Fruit fly (Drosophila melanogaster) whole organism, adult: Measurements from ENCODE around the gene CG17544.

Source experiments
- CG11617 ChIP-seq: fragments of 200-800 bp; sonication (Bioruptor generic); optimal IDR thresholded peaks from 2 replicates; lab custom pipeline; 2017; ENCODE audit warnings: mild to moderate bottlenecking, missing biosample characterization, missing genetic modification reagents, missing genetic modification characterization
- CG12768 ChIP-seq: fragments of 200-800 bp; sonication (Bioruptor generic); optimal IDR thresholded peaks from 2 replicates; lab custom pipeline; 2017; ENCODE audit warnings: missing biosample characterization, missing genetic modification characterization, mild to moderate bottlenecking, moderate library complexity, missing genetic modification reagents
- CG14711 ChIP-seq: fragments of 200-800 bp; sonication (Bioruptor generic); optimal IDR thresholded peaks from 2 replicates; lab custom pipeline; 2018; ENCODE audit warnings: missing biosample characterization, mild to moderate bottlenecking, missing genetic modification characterization, moderate library complexity
- CG1620 ChIP-seq: fragments of 200-800 bp; sonication (Bioruptor generic); optimal IDR thresholded peaks from 2 replicates; lab custom pipeline; 2016; ENCODE audit warnings: missing biosample characterization, missing genetic modification characterization
- CG33017 ChIP-seq: fragments of 200-800 bp; sonication (Bioruptor generic); optimal IDR thresholded peaks from 2 replicates; lab custom pipeline; 2018; ENCODE audit warnings: missing biosample characterization, mild to moderate bottlenecking, missing genetic modification characterization, moderate library complexity
- CG5204 ChIP-seq: fragments of 200-800 bp; sonication (Bioruptor generic); optimal IDR thresholded peaks from 2 replicates; lab custom pipeline; 2016; ENCODE audit warnings: missing biosample characterization, missing genetic modification characterization
- CG7045 ChIP-seq: fragments of 200-800 bp; sonication (Bioruptor generic); optimal IDR thresholded peaks from 2 replicates; lab custom pipeline; 2017; ENCODE audit warnings: missing biosample characterization, mild to moderate bottlenecking, missing genetic modification characterization
- CG7101 ChIP-seq: fragments of 200-800 bp; sonication (Bioruptor generic); optimal IDR thresholded peaks from 2 replicates; lab custom pipeline; 2018; ENCODE audit warnings: missing biosample characterization, mild to moderate bottlenecking, missing genetic modification characterization, moderate library complexity
- Clk ChIP-seq: fragments of 200-800 bp; sonication (Bioruptor generic); optimal IDR thresholded peaks from 2 replicates; lab custom pipeline; 2017; ENCODE audit warnings: missing biosample characterization, missing genetic modification characterization
- Crg-1 ChIP-seq: fragments of 200-800 bp; sonication (Bioruptor generic); optimal IDR thresholded peaks from 2 replicates; lab custom pipeline; 2016; ENCODE audit warnings: missing biosample characterization, missing genetic modification characterization
- Hr96 ChIP-seq: fragments of 200-800 bp; sonication (Bioruptor generic); optimal IDR thresholded peaks from 2 replicates; lab custom pipeline; 2016; ENCODE audit warnings: missing biosample characterization, missing genetic modification characterization
- Mnt ChIP-seq: fragments of 200-800 bp; sonication (Bioruptor generic); optimal IDR thresholded peaks from 2 replicates; lab custom pipeline; 2016; ENCODE audit warnings: missing biosample characterization, mild to moderate bottlenecking, missing genetic modification characterization
- bab1 ChIP-seq: fragments of 200-800 bp; sonication (Bioruptor generic); optimal IDR thresholded peaks from 3 replicates; lab custom pipeline; 2019; ENCODE audit warnings: missing biosample characterization, mild to moderate bottlenecking, missing genetic modification characterization, moderate library complexity
- cic ChIP-seq: fragments of 200-800 bp; sonication (Bioruptor generic); optimal IDR thresholded peaks from 2 replicates; lab custom pipeline; 2017; ENCODE audit warnings: missing biosample characterization, mild to moderate bottlenecking, missing genetic modification characterization, moderate library complexity
- cnc ChIP-seq, 2 experiments: fragments of >200 bp; optimal IDR thresholded peaks; 2 replicates each; lab custom pipeline; 2017
- kay ChIP-seq: fragments of 200-800 bp; sonication (Bioruptor generic); peaks from one replicate; lab custom pipeline; 2016; ENCODE audit warnings: missing biosample characterization, missing genetic modification characterization, borderline replicate concordance
- ovo ChIP-seq: fragments of 200-800 bp; sonication (Bioruptor generic); optimal IDR thresholded peaks from 2 replicates; lab custom pipeline; 2016; ENCODE audit warnings: missing biosample characterization, missing genetic modification characterization
- pad ChIP-seq: fragments of 200-800 bp; sonication (Bioruptor generic); optimal IDR thresholded peaks from 3 replicates; lab custom pipeline; 2017; ENCODE audit warnings: missing biosample characterization, missing genetic modification characterization, mild to moderate bottlenecking, moderate library complexity, missing genetic modification reagents
- tj ChIP-seq: fragments of 200-800 bp; sonication (Bioruptor generic); optimal IDR thresholded peaks from 3 replicates; lab custom pipeline; 2017; ENCODE audit warnings: missing biosample characterization, mild to moderate bottlenecking, missing genetic modification characterization, moderate library complexity
- toe ChIP-seq: fragments of 200-800 bp; sonication (Bioruptor generic); optimal IDR thresholded peaks from 2 replicates; lab custom pipeline; 2016; ENCODE audit warnings: missing biosample characterization, missing genetic modification characterization

CG17544 gene

DNA sequence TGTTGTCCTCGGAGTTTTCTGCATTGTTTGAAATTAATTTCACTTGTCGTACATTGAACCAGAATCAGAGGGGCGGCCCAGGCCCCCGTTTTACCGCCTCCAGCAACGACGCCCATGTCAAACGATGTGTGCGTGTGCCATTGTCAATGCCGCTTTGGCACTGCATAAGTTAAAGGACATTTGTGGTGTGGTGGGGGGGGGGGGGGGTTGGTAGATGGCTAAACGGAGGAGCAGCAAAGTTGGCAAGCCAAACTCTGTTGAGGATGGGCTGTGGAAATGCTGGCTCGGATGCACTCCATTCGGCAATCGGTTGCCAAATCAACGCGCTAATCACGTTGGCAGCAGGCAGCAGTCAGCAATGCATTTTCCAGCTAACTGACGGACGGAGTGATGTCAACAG is 31.6 kb downstream of the CG17544 start:
- TF ChIP-seq Clk (no peak), CG14711 (tag; lab: Kevin White, UChicago) (no peak), CG33017 (no peak), CG7101 (no peak), Hr96 (GFP tag; lab: Kevin White, UChicago) (no peak), pad (GFP tag; lab: Kevin White, UChicago) (no peak), CG11617 (no peak), cnc (optimal IDR thresholded peaks at IDR 0.05; lab: Kevin White, UChicago) (no peak), bab1 (no peak), kay (no peak), toe (no peak), CG12768 (GFP tag; lab: Kevin White, UChicago) (no peak), CG7045 (no peak), tj (GFP tag; lab: Kevin White, UChicago) (no peak), Crg-1 (GFP tag; lab: Kevin White, UChicago) (no peak), CG1620 (GFP tag; lab: Kevin White, UChicago) (no peak)

DNA sequence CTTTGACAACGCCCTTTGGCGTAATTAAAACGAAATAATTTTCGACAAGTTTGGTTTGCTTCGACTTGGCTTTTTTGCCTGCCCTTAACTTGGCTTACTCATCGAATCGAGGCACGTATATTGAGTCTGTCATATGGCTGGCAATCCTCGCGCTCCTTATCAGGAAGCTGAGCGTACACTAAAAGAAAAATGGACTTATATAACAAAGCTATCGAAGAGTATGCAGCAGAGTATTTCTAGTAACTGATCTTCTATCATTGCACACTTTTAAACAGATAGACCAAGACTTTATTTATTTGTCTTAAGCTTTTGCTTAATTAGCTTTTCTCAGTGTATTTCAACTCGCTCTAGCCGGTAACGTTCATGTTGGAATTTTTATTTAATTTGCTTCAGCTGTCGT is 32.0 kb downstream of the CG17544 start:
- no peak for TF ChIP-seq Crg-1 (GFP tag; lab: Kevin White, UChicago)
- no peak for TF ChIP-seq cnc (optimal IDR thresholded peaks at IDR 0.05; lab: Kevin White, UChicago)
- TF ChIP-seq CG1620 (GFP tag; lab: Kevin White, UChicago) = no peak
- no peak for TF ChIP-seq CG33017
- TF ChIP-seq kay = no peak
- no peak for TF ChIP-seq Clk
- TF ChIP-seq tj (GFP tag; lab: Kevin White, UChicago) = no peak
- TF ChIP-seq toe = no peak
- TF ChIP-seq bab1 = no peak
- no peak for TF ChIP-seq CG14711 (tag; lab: Kevin White, UChicago)
- TF ChIP-seq Hr96 (GFP tag; lab: Kevin White, UChicago) = no peak
- TF ChIP-seq CG12768 (GFP tag; lab: Kevin White, UChicago) = no peak
- no peak for TF ChIP-seq ovo (GFP tag; lab: Kevin White, UChicago)
- TF ChIP-seq CG11617 = no peak
- TF ChIP-seq CG5204 = no peak

DNA sequence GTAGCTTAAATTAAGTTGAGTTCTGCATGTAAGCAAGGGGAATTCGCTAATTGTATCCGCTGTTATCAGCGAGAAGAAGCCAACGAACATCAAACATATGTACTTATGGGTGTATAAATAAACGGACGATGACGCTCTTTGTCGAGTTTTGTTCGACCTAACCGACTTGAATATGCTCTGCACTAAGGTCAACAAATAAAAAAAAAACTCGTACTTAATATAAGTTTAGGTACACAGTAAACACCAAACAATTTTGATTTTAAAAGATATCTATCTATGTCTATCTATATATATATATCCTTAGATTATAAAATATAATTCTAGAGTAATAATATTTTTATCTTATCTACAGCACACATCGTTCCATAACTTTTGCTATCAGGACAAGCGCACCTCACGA is 33.7 kb downstream of the CG17544 start:
- TF ChIP-seq CG11617 (peak; percentile 65), CG14711 (tag; lab: Kevin White, UChicago) (peak; percentile 64), CG7101 (peak; percentile 63), tj (GFP tag; lab: Kevin White, UChicago) (peak; percentile 0), CG33017 (peak; percentile 65), Clk (no peak), CG7045 (peak; percentile 49), Mnt (no peak)

DNA sequence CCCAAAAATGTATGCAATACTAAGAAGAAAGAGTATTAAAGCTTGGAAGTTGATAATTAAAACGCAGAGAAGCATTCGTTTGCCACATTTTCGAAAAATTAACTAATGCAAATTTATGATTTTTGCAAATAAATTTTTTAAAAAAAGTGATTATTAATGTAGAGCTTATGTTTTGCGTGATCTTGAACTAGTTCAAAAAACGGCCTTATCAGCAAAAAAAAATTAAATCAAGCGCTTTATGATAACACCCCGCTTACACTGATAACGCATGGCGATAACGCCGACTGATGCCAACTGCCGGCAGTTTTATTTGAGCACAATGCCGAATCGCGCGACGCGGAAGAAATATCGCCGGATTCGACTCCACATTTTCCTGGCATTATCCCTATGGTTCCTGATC is 34.2 kb downstream of the CG17544 start, which contains the start of gene CG13086:
Gene CG13086 (plus strand): TSS at position 301 of the 400 bp plus-strand sequence.
- no peak for TF ChIP-seq CG12768 (GFP tag; lab: Kevin White, UChicago)
- no peak for TF ChIP-seq Mnt
- no peak for TF ChIP-seq cic (GFP tag; lab: Kevin White, UChicago)
- no peak for TF ChIP-seq Clk

DNA sequence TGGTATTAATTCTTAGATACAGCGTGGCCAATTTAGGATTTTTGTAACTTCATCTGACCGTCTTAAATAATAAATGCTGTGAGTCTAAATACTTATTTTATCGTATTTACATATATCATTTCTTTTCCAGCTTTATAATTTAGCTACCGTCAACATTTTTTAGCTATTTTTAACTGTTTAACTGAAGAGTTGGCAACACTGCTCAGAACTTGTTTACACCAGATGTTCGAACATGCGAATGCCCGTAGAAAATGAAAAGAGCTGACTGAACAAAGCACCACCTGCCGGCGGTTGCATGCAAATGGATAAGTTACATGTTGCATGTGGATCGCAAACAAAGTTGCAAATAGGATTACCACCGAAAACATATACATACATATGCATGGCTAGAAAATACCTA is 34.8 kb downstream of the CG17544 start:
- TF ChIP-seq Crg-1 (GFP tag; lab: Kevin White, UChicago) (no peak), Mnt (no peak), CG5204 (peak; percentile 19), CG14711 (tag; lab: Kevin White, UChicago) (peak; percentile 64), CG1620 (GFP tag; lab: Kevin White, UChicago) (no peak), Hr96 (GFP tag; lab: Kevin White, UChicago) (no peak), Clk (no peak), CG7045 (no peak), CG7101 (no peak), cic (GFP tag; lab: Kevin White, UChicago) (no peak), tj (GFP tag; lab: Kevin White, UChicago) (peak; percentile 13), CG33017 (no peak), bab1 (no peak), CG11617 (no peak), CG12768 (GFP tag; lab: Kevin White, UChicago) (no peak), pad (GFP tag; lab: Kevin White, UChicago) (no peak), kay (no peak), toe (peak; percentile 30), cnc (optimal IDR thresholded peaks at IDR 0.05; lab: Kevin White, UChicago) (no peak), ovo (GFP tag; lab: Kevin White, UChicago) (no peak)

DNA sequence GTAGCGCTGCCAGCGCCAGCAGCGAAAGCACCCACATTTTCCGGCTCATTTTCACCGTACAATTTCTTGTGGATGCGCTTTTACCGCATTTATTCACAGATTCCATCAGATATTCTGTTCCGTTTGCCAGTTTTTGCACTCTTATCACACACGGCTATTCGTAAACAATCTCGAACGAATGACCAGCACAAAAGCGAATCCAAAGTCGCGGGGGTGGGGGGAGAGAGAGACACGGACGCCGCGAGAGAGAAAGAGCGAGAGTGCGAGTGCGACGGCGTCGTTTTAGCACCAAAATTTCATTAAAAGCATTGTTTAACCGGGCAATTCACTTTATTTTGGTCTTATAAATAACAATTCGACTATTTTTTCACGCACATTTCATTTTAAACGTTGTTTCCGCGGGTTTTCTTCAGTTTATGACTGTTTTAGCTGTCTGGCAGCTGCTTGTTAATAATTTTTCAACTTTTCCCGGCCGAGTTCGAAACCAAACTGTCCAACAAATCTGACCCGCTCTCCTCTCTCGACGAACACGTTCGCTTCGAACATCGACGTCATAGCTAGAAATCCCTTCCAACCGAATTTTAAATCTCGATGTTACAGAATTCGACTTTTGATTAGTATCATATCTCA is 35.4 kb downstream of the CG17544 start, which contains the start of gene dnt:
Gene dnt (minus strand): TSS at position 494 of the 630 bp plus-strand sequence.
- no peak for TF ChIP-seq Crg-1 (GFP tag; lab: Kevin White, UChicago)
- no peak for TF ChIP-seq CG7101
- TF ChIP-seq bab1 = peak; percentile 2
- TF ChIP-seq Mnt = no peak
- TF ChIP-seq ovo (GFP tag; lab: Kevin White, UChicago) = no peak

DNA sequence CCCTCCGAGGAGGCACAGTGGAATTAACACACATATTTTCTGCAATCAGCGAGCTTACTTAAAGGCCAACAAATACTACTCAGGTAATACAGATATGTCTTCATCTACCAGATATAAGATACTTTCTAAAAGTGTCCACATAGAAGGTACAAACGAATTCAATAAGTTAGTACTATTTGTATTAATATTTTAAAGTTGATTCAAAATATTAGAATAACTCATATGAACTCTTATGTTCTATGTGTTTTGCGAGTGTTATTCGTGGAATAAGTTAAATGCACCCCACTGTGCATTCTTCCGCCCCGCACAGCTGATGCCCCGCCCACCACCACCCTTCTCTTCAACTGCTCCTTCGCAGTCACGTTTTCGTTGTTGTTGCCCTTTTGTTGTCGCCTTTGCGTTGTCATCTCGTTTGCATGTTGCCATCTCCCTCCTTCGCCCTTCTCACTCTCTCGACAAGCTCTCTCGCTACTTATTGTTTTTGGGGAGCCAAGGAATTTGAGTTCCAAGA is 36.6 kb downstream of the CG17544 start:
- peak; percentile 67 for TF ChIP-seq tj (GFP tag; lab: Kevin White, UChicago)
- TF ChIP-seq Crg-1 (GFP tag; lab: Kevin White, UChicago) = no peak
